Fruit fly (Drosophila melanogaster): ENCODE results near the gene hzg.

The hzg gene

DNA sequence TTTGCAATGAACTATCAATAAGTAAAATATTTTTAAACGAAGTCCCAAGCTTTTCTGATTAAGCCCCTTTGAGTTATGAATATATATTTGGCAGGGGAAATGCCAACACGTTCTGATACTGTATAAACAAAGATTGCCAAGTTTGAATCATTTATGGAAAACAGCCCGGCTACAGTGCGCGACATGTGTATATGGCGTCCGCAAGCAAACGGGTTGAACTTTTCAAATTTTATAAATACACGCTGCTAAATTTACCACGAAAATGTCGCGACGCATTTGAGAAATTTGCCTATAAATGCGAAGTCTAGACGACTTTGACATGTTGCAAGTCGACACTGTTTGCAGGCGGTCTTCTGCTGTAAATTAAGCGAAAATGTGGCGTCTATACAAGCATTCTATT, 43.5 kb upstream of the hzg start (continued):
- TF ChIP-seq CG9932 (GFP tag; IDR thresholded peaks at IDR 0.05) (peak; percentile 74), cato (GFP tag; optimal IDR thresholded peaks at IDR 0.05; ENCODE audit: borderline replicate concordance) (no peak), CG8944 (GFP tag; optimal IDR thresholded peaks at IDR 0.05) (no peak), CG12155 (GFP tag; optimal IDR thresholded peaks at IDR 0.05) (peak; percentile 35), peb (GFP tag; IDR thresholded peaks at IDR 0.05) (no peak), CG14860 (GFP tag; IDR thresholded peaks at IDR 0.05; ENCODE audit: partially characterized antibody) (no peak), fd64A (GFP tag; optimal IDR thresholded peaks at IDR 0.05) (no peak), CG12659 (GFP tag; optimal IDR thresholded peaks at IDR 0.05) (peak; percentile 43), CG12236 (GFP tag; optimal IDR thresholded peaks at IDR 0.05) (no peak), Lpt (GFP tag; optimal IDR thresholded peaks at IDR 0.05) (no peak), sob (GFP tag; IDR thresholded peaks at IDR 0.05) (peak; percentile 66), aop (GFP tag; IDR thresholded peaks at IDR 0.05) (no peak), nerfin-2 (GFP tag; IDR thresholded peaks at IDR 0.05; ENCODE audit: partially characterized antibody) (no peak), CG17328 (GFP tag; IDR thresholded peaks at IDR 0.05) (peak; percentile 21; the same call in 1 of the 2 replicates), CG13894 (tag; optimal IDR thresholded peaks at IDR 0.05) (peak; percentile 68), org-1 (GFP tag; optimal IDR thresholded peaks at IDR 0.05) (peak; percentile 52), stc (GFP tag; IDR thresholded peaks at IDR 0.05) (peak; percentile 26; the same call in 1 of the 2 replicates), Hr78 (GFP tag; optimal IDR thresholded peaks at IDR 0.05) (no peak), corto (GFP tag; optimal IDR thresholded peaks at IDR 0.05) (no peak), CG13424 (tag; optimal IDR thresholded peaks at IDR 0.05) (peak; percentile 60), dan (GFP tag; IDR thresholded peaks at IDR 0.05) (no peak), CG31388 (GFP tag; optimal IDR thresholded peaks at IDR 0.05) (no peak), Hmr (GFP tag; optimal IDR thresholded peaks at IDR 0.05) (peak; percentile 69), Camta (GFP tag; optimal IDR thresholded peaks at IDR 0.05) (no peak), CG17385 (GFP tag; optimal IDR thresholded peaks at IDR 0.05) (peak; percentile 20), p53 (GFP tag; optimal IDR thresholded peaks at IDR 0.05) (no peak), H2.0 (GFP tag; IDR thresholded peaks at IDR 0.05) (peak; percentile 59; the same call in 1 of the 2 replicates), odd (GFP tag; optimal IDR thresholded peaks at IDR 0.05) (no peak), HmgD (GFP tag; optimal IDR thresholded peaks at IDR 0.05) (peak; percentile 7), CG15514 (GFP tag; optimal IDR thresholded peaks at IDR 0.05) (peak; percentile 55), lmd (GFP tag; IDR thresholded peaks at IDR 0.05) (peak; percentile 72), dmrt11E (tag; optimal IDR thresholded peaks at IDR 0.05) (no peak), CG9876 (GFP tag; optimal IDR thresholded peaks at IDR 0.05) (no peak), lbe (GFP tag; optimal IDR thresholded peaks at IDR 0.05) (no peak), az2 (GFP tag; optimal IDR thresholded peaks at IDR 0.05) (no peak), toy (GFP tag; IDR thresholded peaks at IDR 0.05) (0 out of 2 replicates have a peak, but pooled peaks have one; percentile 6), CG18599 (GFP tag; optimal IDR thresholded peaks at IDR 0.05) (peak; percentile 74), CG3838 (GFP tag; optimal IDR thresholded peaks at IDR 0.05) (no peak), MESR4 (GFP tag; optimal IDR thresholded peaks at IDR 0.05) (no peak), bab2 (GFP tag; optimal IDR thresholded peaks at IDR 0.05) (peak; percentile 54), repo (GFP tag; optimal IDR thresholded peaks at IDR 0.05) (no peak), Scr (GFP tag; IDR thresholded peaks at IDR 0.05; ENCODE audit: partially characterized antibody) (no peak), CG1792 (GFP tag; optimal IDR thresholded peaks at IDR 0.05) (no peak), CG7745 (tag; optimal IDR thresholded peaks at IDR 0.05) (no peak), Adf1 (GFP tag; IDR thresholded peaks at IDR 0.05) (no peak), kni (GFP tag; optimal IDR thresholded peaks at IDR 0.05) (no peak), CG42726 (GFP tag; IDR thresholded peaks at IDR 0.05; ENCODE audit: partially characterized antibody) (no peak), CG4424 (GFP tag; optimal IDR thresholded peaks at IDR 0.05) (peak; percentile 16), slou (GFP tag; optimal IDR thresholded peaks at IDR 0.05) (no peak), Aef1 (GFP tag; IDR thresholded peaks at IDR 0.05) (peak; percentile 55), amos (GFP tag; IDR thresholded peaks at IDR 0.05; ENCODE audit: partially characterized antibody) (no peak)
